Fruit fly (Drosophila melanogaster): ENCODE data around the gene FASN1.

DNA sequence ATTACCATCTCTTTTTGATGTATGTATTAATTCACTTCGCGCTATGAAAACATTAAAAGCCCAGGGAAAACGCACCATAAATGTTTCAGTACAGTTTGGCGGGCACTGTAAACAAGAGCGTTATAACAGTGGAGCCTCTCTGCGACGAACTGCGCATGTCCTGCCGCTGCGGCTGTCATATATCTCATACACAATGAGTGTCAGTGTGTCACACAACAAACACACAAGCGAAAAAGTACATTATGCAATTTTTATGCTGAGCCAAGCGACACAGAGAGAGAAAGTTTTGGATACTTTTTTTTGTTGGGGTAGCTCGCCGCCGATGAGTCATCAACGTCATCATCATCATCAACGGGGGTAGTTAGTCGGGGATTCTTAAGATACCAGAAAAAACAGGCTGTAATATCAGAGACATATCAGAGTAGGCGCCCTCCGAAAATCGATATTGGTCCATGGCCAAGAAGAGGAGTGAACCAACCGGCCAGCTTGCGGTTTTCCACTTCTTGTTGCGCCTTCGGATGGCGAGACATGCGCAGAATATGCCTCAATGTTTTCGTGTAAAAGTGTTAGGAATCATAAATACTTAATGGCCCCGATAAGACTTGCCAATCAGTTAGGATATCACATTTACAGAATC is 32.0 kb downstream of the FASN1 start:
- TF ChIP-seq Dfd (GFP tag; optimal IDR thresholded peaks at IDR 0.05) (no peak), Sp1 (GFP tag; optimal IDR thresholded peaks at IDR 0.05) (no peak), Abd-B (GFP tag; optimal IDR thresholded peaks at IDR 0.05) (no peak), br (GFP tag; optimal IDR thresholded peaks at IDR 0.05) (no peak), Mio (GFP tag; optimal IDR thresholded peaks at IDR 0.05) (no peak), Myc (optimal IDR thresholded peaks at IDR 0.05) (no peak), dl (GFP tag; optimal IDR thresholded peaks at IDR 0.05; ENCODE audit: insufficient read depth in 1 of 2, partially characterized antibody in 2 of 2) (no peak), ey (GFP tag; optimal IDR thresholded peaks at IDR 0.05) (no peak), N (GFP tag; optimal IDR thresholded peaks at IDR 0.05) (no peak), Hr78 (GFP tag; optimal IDR thresholded peaks at IDR 0.05) (no peak)
